Worm (Caenorhabditis elegans): ENCODE measurements around the gene hsp-12.6.

The hsp-12.6 gene

DNA sequence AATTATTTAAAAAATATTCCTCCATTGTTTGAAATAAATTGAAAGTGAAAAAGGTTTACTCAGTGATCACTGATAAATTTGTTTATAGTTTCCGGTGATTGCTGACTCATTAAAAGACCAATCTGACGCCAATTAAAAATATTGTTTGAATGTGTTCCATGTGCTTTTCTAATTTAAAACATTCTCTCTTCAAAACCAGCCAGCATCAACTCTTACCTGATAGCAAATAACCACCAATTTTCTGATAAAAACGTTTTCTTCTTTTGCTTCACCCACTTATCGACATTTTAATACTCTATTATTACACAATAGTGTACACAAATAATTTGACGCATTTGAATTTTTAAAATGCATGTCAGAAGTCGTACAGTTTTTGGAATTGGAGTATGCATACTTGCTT lies 45.3 kb downstream of the hsp-12.6 start, which contains the start of gene F56D5.6:
Gene F56D5.6 (plus strand): TSS at position 208 of the 400 bp plus-strand sequence.
- TF ChIP-seq lin-26 (GFP tag; IDR thresholded peaks at IDR 0.05) (no peak), nhr-80 (tag; optimal IDR thresholded peaks at IDR 0.05) (peak; percentile 66)

DNA sequence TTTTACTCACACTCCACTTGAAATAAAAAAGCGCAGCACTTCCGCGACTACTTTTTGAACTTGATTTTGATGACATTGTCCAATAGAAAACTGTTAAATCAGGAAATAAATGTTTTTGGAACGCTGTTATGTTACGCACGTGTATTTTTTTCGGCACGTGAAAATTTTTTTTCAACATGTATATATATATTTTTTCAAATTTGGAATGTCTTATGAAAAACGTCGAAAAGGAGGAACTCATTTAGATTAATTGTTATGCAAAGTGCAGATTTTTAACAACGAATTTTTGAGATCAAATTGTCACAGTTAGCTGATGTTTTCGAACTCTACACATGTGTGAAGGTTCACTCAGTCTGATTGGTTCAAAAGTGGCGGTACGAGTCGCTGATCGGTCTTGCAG lies 48.5 kb downstream of the hsp-12.6 start, which contains the start of gene F56D5.2:
Gene F56D5.2 (minus strand): TSS at position 101 of the 400 bp plus-strand sequence.
- no peak for TF ChIP-seq snpc-4 (GFP tag; optimal IDR thresholded peaks at IDR 0.05)
- TF ChIP-seq snpc-4 (tag; optimal IDR thresholded peaks at IDR 0.05) = no peak
- no peak for TF ChIP-seq egrh-3 (GFP tag; IDR thresholded peaks at IDR 0.05)

DNA sequence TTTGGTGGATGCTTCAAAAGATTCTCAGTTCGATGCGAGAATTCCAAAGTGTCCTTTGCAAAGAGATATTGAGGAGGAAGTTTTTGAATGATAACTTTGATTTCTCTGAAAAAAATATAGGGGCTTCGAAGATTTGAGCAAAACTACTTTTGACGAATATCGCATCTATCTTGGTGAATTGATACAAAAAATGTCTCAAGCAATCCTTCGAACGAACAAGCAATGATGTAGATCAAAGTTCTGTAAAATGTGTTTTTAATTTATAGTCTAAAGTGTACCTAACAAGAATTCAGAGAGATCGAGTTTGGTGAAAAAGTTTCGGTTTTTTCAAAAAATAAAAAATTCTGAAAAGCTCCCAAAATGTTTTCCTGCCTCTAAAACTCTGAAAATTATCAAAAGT lies 49.8 kb downstream of the hsp-12.6 start, which contains the start of gene F56D5.3:
Gene F56D5.3 (plus strand): TSS at position 301 of the 400 bp plus-strand sequence.
- no peak for TF ChIP-seq lir-1 (GFP tag; conservative IDR thresholded peaks at IDR 0.05)
- TF ChIP-seq K11D2.4 (GFP tag; IDR thresholded peaks at IDR 0.05) = no peak
- no peak for TF ChIP-seq somi-1 (GFP tag; optimal IDR thresholded peaks at IDR 0.05)
- TF ChIP-seq him-1 (tag; optimal IDR thresholded peaks at IDR 0.05) = no peak
- no peak for TF ChIP-seq T07F8.4 (tag; optimal IDR thresholded peaks at IDR 0.05)
- TF ChIP-seq xnd-1 (tag; optimal IDR thresholded peaks at IDR 0.05) = no peak
- TF ChIP-seq egrh-3 (GFP tag; IDR thresholded peaks at IDR 0.05) = no peak
- TF ChIP-seq nfya-2 (GFP tag; IDR thresholded peaks at IDR 0.05) = no peak
- TF ChIP-seq ceh-100 (GFP tag; IDR thresholded peaks at IDR 0.05) = no peak
- no peak for TF ChIP-seq madf-8 (GFP tag; conservative IDR thresholded peaks at IDR 0.05)
- no peak for TF ChIP-seq lin-54 (GFP tag; optimal IDR thresholded peaks at IDR 0.05)
- no peak for TF ChIP-seq lsy-27 (tag; optimal IDR thresholded peaks at IDR 0.05; ENCODE audit: borderline replicate concordance, insufficient read depth)
- TF ChIP-seq ccch-3 (GFP tag; optimal IDR thresholded peaks at IDR 0.05) = no peak
- TF ChIP-seq gei-17 (GFP tag; optimal IDR thresholded peaks at IDR 0.05) = no peak
- no peak for TF ChIP-seq bed-2 (GFP tag; IDR thresholded peaks at IDR 0.05)
- TF ChIP-seq F52B5.7 (tag; optimal IDR thresholded peaks at IDR 0.05) = no peak

Measured in whole organism, young adult.